Fruit fly (Drosophila melanogaster) whole organism: Measurements from ENCODE around the gene mia.

ENCODE experiments used
- CG8478 ChIP-seq: fragments of >200 bp; optimal IDR thresholded peaks from 2 replicates; lab custom pipeline; 2018; ENCODE audit warnings: inconsistent platforms
- pan ChIP-seq: fragments of >200 bp; optimal IDR thresholded peaks from 2 replicates; lab custom pipeline; 2017
- psq ChIP-seq: fragments of >200 bp; optimal IDR thresholded peaks from 2 replicates; lab custom pipeline; 2017

dm6 chr3R:5591398-5591853 lies 40.5 kb upstream of the mia start, which contains the start of the genes noi and Vha26:
- TF ChIP-seq psq (lab: Kevin White, UChicago) (no peak), CG8478 (lab: Kevin White, UChicago) (no peak), pan (lab: Kevin White, UChicago) (no peak)
